Fruit fly (Drosophila melanogaster) whole organism, prepupa: ENCODE data around the gene APC4.
A peak's percentile ranks its signal among the peaks of the same experiment; 100 is the strongest.

Experiments
- CG11902 ChIP-seq: fragments of 200-800 bp; sonication (Bioruptor generic); optimal IDR thresholded peaks from 3 replicates; lab custom pipeline; 2016; ENCODE audit warnings: missing biosample characterization, missing genetic modification characterization
- CG1621 ChIP-seq: fragments of 200-800 bp; sonication (Bioruptor generic); optimal IDR thresholded peaks from 3 replicates; lab custom pipeline; 2018; ENCODE audit warnings: missing biosample characterization, mild to moderate bottlenecking, missing genetic modification characterization
- CG16779 ChIP-seq: fragments of 200-800 bp; sonication (Bioruptor generic); optimal IDR thresholded peaks from 3 replicates; lab custom pipeline; 2017; ENCODE audit warnings: missing biosample characterization, mild to moderate bottlenecking, missing genetic modification characterization
- CG34406 ChIP-seq: fragments of 200-800 bp; sonication (Bioruptor generic); optimal IDR thresholded peaks from 3 replicates; lab custom pipeline; 2016; ENCODE audit warnings: missing biosample characterization, missing genetic modification characterization
- CG8319 ChIP-seq: fragments of 200-800 bp; sonication (Bioruptor generic); optimal IDR thresholded peaks from 3 replicates; lab custom pipeline; 2016; ENCODE audit warnings: missing biosample characterization, missing genetic modification characterization
- Gug ChIP-seq: fragments of 200-800 bp; sonication (Bioruptor generic); IDR thresholded peaks from 2 replicates; pipeline ENCODE4 v1.3.6; 2022; ENCODE audit warnings: missing biosample characterization, missing genetic modification characterization
- Lpt ChIP-seq: fragments of 200-800 bp; sonication (Bioruptor generic); optimal IDR thresholded peaks from 3 replicates; lab custom pipeline; 2016; ENCODE audit warnings: missing biosample characterization, missing genetic modification characterization
- Smox ChIP-seq: fragments of 200-800 bp; sonication (Bioruptor generic); optimal IDR thresholded peaks from 3 replicates; lab custom pipeline; 2016; ENCODE audit warnings: missing biosample characterization, missing genetic modification characterization
- spab ChIP-seq: fragments of 200-800 bp; sonication (Bioruptor generic); optimal IDR thresholded peaks from 2 replicates; lab custom pipeline; 2017; ENCODE audit warnings: missing biosample characterization, mild to moderate bottlenecking, missing genetic modification characterization, missing genetic modification reagents
- vri ChIP-seq: fragments of 200-800 bp; sonication (Bioruptor generic); optimal IDR thresholded peaks from 3 replicates; lab custom pipeline; 2016; ENCODE audit warnings: missing biosample characterization, mild to moderate bottlenecking, missing genetic modification characterization

DNA sequence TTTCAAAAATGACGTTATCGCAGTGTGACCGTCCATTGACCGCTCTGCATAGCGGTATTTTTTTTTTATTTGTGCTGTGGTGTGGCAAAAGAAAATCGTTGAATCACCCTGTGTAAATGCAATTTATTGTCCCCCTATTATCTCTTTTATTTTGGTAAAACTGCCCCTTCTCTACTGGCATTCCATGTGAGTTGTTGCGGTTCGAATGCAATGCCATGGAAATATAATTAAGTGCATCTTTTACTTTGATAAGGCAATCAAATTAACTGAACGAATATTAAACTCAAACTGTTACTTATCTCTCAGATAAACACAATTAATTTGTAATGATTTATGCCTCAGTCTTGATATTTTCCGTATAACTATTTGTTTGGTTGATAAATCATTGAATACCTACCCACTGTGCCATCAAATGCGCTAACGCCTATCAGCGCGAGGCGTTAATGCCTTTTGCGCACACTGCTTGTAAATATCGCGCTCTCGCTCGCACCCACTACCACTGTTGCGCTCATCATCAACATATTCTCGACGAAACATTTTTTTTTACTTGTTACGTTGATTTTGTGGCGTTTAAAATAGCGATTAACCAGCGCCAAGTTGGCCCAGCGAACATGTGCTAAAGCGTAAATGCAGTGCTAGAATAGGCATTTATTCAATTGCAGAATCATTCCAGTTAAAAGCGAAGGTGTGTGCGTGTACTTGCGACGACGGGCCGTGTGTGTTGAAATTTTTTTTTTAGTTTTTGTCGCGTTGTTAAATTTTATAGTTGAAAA lies 26.5 kb downstream of the APC4 start:
- TF ChIP-seq spab (GFP tag; lab: Kevin White, UChicago) (no peak), CG8319 (GFP tag; lab: Kevin White, UChicago) (peak; percentile 16), Smox (GFP tag; lab: Kevin White, UChicago) (peak; percentile 66), Gug (peak; percentile 18; the same call in 1 of the 2 replicates), Lpt (GFP tag; lab: Kevin White, UChicago) (no peak), CG11902 (peak; percentile 37), CG16779 (tag; lab: Kevin White, UChicago) (no peak), CG34406 (GFP tag; lab: Kevin White, UChicago) (peak; percentile 21), CG1621 (tag; lab: Kevin White, UChicago) (peak; percentile 16), vri (GFP tag; lab: Kevin White, UChicago) (no peak)
